Fruit fly (Drosophila melanogaster) whole organism, embryonic: Measurements from ENCODE around the gene CG11698.

Experiments
- Atf-2 ChIP-seq: fragments of 200-800 bp; sonication (Bioruptor generic); optimal IDR thresholded peaks from 2 replicates; lab custom pipeline; 2016; ENCODE audit warnings: missing biosample characterization, missing genetic modification characterization
- Bgb ChIP-seq: fragments of 200-800 bp; sonication (Bioruptor generic); IDR thresholded peaks from 2 replicates; pipeline ENCODE4 v1.3.6; 2022; ENCODE audit warnings: missing biosample characterization, missing genetic modification characterization; ENCODE audit not compliant: partially characterized antibody
- CG11093 ChIP-seq: fragments of 200-800 bp; sonication (Bioruptor generic); IDR thresholded peaks from 3 replicates; pipeline ENCODE4 v1.3.6; 2022; ENCODE audit warnings: missing biosample characterization, missing genetic modification characterization
- CG11398 ChIP-seq: fragments of 200-800 bp; sonication (Bioruptor generic); optimal IDR thresholded peaks from 2 replicates; lab custom pipeline; 2016; ENCODE audit warnings: missing biosample characterization, missing genetic modification characterization
- CG12155 ChIP-seq: fragments of 200-800 bp; sonication (Bioruptor generic); optimal IDR thresholded peaks from 3 replicates; lab custom pipeline; 2016; ENCODE audit warnings: missing biosample characterization, missing genetic modification characterization
- CG12391 ChIP-seq: fragments of 200-800 bp; sonication (Bioruptor generic); optimal IDR thresholded peaks from 3 replicates; lab custom pipeline; 2018; ENCODE audit warnings: missing biosample characterization, mild to moderate bottlenecking, missing genetic modification characterization, moderate library complexity
- CG14710 ChIP-seq: fragments of 200-800 bp; sonication (Bioruptor generic); optimal IDR thresholded peaks from 3 replicates; lab custom pipeline; 2019; ENCODE audit warnings: missing biosample characterization, mild to moderate bottlenecking, missing genetic modification characterization, moderate library complexity
- CG15479 ChIP-seq: fragments of 200-800 bp; sonication (Bioruptor generic); optimal IDR thresholded peaks from 3 replicates; lab custom pipeline; 2019; ENCODE audit warnings: missing biosample characterization, mild to moderate bottlenecking, missing genetic modification characterization, moderate library complexity
- CG17802 ChIP-seq: fragments of 200-800 bp; sonication (Bioruptor generic); optimal IDR thresholded peaks from 2 replicates; lab custom pipeline; 2018; ENCODE audit warnings: missing biosample characterization, mild to moderate bottlenecking, missing genetic modification characterization, moderate library complexity
- CG2129 ChIP-seq: fragments of 200-800 bp; sonication (Bioruptor generic); IDR thresholded peaks from 2 replicates; pipeline ENCODE4 v1.3.6; 2022; ENCODE audit warnings: missing biosample characterization, missing genetic modification characterization; ENCODE audit not compliant: partially characterized antibody
- CG6272 ChIP-seq: fragments of 200-800 bp; sonication (Bioruptor generic); IDR thresholded peaks from 2 replicates; pipeline ENCODE4 v1.3.6; 2022; ENCODE audit warnings: missing biosample characterization, missing genetic modification characterization
- CG8089 ChIP-seq: fragments of 200-800 bp; sonication (Bioruptor generic); optimal IDR thresholded peaks from 3 replicates; lab custom pipeline; 2016; ENCODE audit warnings: missing biosample characterization, missing genetic modification characterization
- CG8388 ChIP-seq: fragments of 200-800 bp; sonication (Bioruptor generic); optimal IDR thresholded peaks from 2 replicates; lab custom pipeline; 2019; ENCODE audit warnings: missing biosample characterization, mild to moderate bottlenecking, missing genetic modification characterization, moderate library complexity
- CG8944 ChIP-seq: fragments of 200-800 bp; sonication (Bioruptor generic); optimal IDR thresholded peaks from 3 replicates; lab custom pipeline; 2016; ENCODE audit warnings: missing biosample characterization, missing genetic modification characterization
- CkIIα-i1 ChIP-seq: fragments of 200-800 bp; sonication (Bioruptor generic); IDR thresholded peaks from 2 replicates; pipeline ENCODE4 v1.3.6; 2022; ENCODE audit warnings: missing biosample characterization, missing genetic modification characterization
- CoRest ChIP-seq: fragments of 200-800 bp; sonication (Bioruptor generic); optimal IDR thresholded peaks from 3 replicates; lab custom pipeline; 2018; ENCODE audit warnings: missing biosample characterization, mild to moderate bottlenecking, missing genetic modification characterization, moderate library complexity
- CrebB ChIP-seq: fragments of 200-800 bp; sonication (Bioruptor generic); optimal IDR thresholded peaks from 3 replicates; lab custom pipeline; 2018; ENCODE audit warnings: missing biosample characterization, mild to moderate bottlenecking, missing genetic modification characterization
- Deaf1 ChIP-seq: fragments of 200-800 bp; optimal IDR thresholded peaks from 3 replicates; lab custom pipeline; 2019; ENCODE audit warnings: missing biosample characterization, mild to moderate bottlenecking, missing genetic modification characterization, moderate library complexity
- Dll ChIP-seq: fragments of 200-800 bp; sonication (Bioruptor generic); IDR thresholded peaks from 4 replicates; pipeline ENCODE4 v1.3.6; 2022; ENCODE audit warnings: missing biosample characterization, missing genetic modification characterization; ENCODE audit not compliant: partially characterized antibody
- Fer1 ChIP-seq: fragments of 200-800 bp; sonication (Bioruptor generic); optimal IDR thresholded peaks from 2 replicates; lab custom pipeline; 2017; ENCODE audit warnings: missing biosample characterization, mild to moderate bottlenecking, missing genetic modification characterization
- Lpt ChIP-seq: fragments of >200 bp; optimal IDR thresholded peaks from 2 replicates; lab custom pipeline; 2018; ENCODE audit warnings: missing biosample characterization, missing genetic modification characterization
- MTF-1 ChIP-seq: fragments of 200-800 bp; sonication (Bioruptor generic); optimal IDR thresholded peaks from 2 replicates; lab custom pipeline; 2018; ENCODE audit warnings: missing biosample characterization, mild to moderate bottlenecking, missing genetic modification characterization, borderline replicate concordance
- Pdp1 ChIP-seq, 2 experiments: fragments of 200-800 bp; sonication (Bioruptor generic); optimal IDR thresholded peaks; 3 replicates each; lab custom pipeline; 2016; ENCODE audit warnings: missing biosample characterization in 2 of 2, missing genetic modification characterization in 2 of 2, mild to moderate bottlenecking in 1 of 2, moderate library complexity in 1 of 2
- Side ChIP-seq: fragments of 200-800 bp; sonication (Bioruptor generic); optimal IDR thresholded peaks from 2 replicates; lab custom pipeline; 2016; ENCODE audit warnings: missing biosample characterization, missing genetic modification characterization
- Usf ChIP-seq: fragments of 200-800 bp; sonication (Bioruptor generic); optimal IDR thresholded peaks from 2 replicates; lab custom pipeline; 2017; ENCODE audit warnings: missing genotype, missing biosample characterization, missing genetic modification characterization
- YL-1 ChIP-seq: fragments of 200-800 bp; sonication (Bioruptor generic); optimal IDR thresholded peaks from 3 replicates; lab custom pipeline; 2017; ENCODE audit warnings: missing biosample characterization, mild to moderate bottlenecking, missing genetic modification characterization
- bbx ChIP-seq: fragments of 200-800 bp; sonication (Bioruptor generic); IDR thresholded peaks from 2 replicates; pipeline ENCODE4 v1.3.6; 2022; ENCODE audit warnings: missing biosample characterization, missing genetic modification characterization; ENCODE audit not compliant: partially characterized antibody
- bcd ChIP-seq: fragments of 200-800 bp; sonication (Bioruptor generic); optimal IDR thresholded peaks from 2 replicates; lab custom pipeline; 2017; ENCODE audit warnings: missing biosample characterization, mild to moderate bottlenecking, missing genetic modification characterization
- bsh ChIP-seq, 2 experiments: fragments of 200-800 bp; sonication (Bioruptor generic); optimal IDR thresholded peaks; 2 replicates each; lab custom pipeline; 2017 to 2018; ENCODE audit warnings: mild to moderate bottlenecking in 2 of 2, missing biosample characterization in 2 of 2, missing genetic modification characterization in 2 of 2, moderate library complexity in 1 of 2
- chinmo ChIP-seq: fragments of 200-800 bp; sonication (Bioruptor generic); IDR thresholded peaks from 4 replicates; pipeline ENCODE4 v1.3.6; 2022; ENCODE audit warnings: missing biosample characterization, missing genetic modification characterization; ENCODE audit not compliant: partially characterized antibody
- corto ChIP-seq: fragments of 200-800 bp; sonication (Bioruptor generic); optimal IDR thresholded peaks from 2 replicates; lab custom pipeline; 2016; ENCODE audit warnings: missing biosample characterization, mild to moderate bottlenecking, missing genetic modification characterization, moderate library complexity
- crp ChIP-seq, 2 experiments: fragments of 200-800 bp; sonication (Bioruptor generic); optimal IDR thresholded peaks; 2 replicates in 1 of 2; 3 replicates in 1 of 2; lab custom pipeline; 2017; ENCODE audit warnings: missing biosample characterization in 2 of 2, missing genetic modification characterization in 2 of 2, mild to moderate bottlenecking in 1 of 2, moderate library complexity in 1 of 2
- fru ChIP-seq: fragments of >200 bp; optimal IDR thresholded peaks from 2 replicates; lab custom pipeline; 2017
- ham ChIP-seq: fragments of 200-800 bp; sonication (Bioruptor generic); IDR thresholded peaks from 2 replicates; pipeline ENCODE4 v1.3.6; 2022; ENCODE audit warnings: missing biosample characterization, missing genetic modification characterization
- inv ChIP-seq: fragments of 200-800 bp; sonication (Bioruptor generic); IDR thresholded peaks from 2 replicates; pipeline ENCODE4 v1.3.6; 2022; ENCODE audit warnings: missing biosample characterization, missing genetic modification characterization; ENCODE audit not compliant: partially characterized antibody
- ken ChIP-seq: fragments of 200-800 bp; sonication (Bioruptor generic); IDR thresholded peaks from 3 replicates; pipeline ENCODE4 v1.3.6; 2022; ENCODE audit warnings: missing biosample characterization, missing genetic modification characterization
- lmd ChIP-seq: fragments of 200-800 bp; sonication (Bioruptor generic); IDR thresholded peaks from 2 replicates; pipeline ENCODE4 v1.3.6; 2022; ENCODE audit warnings: missing biosample characterization, missing genetic modification characterization
- odd ChIP-seq: fragments of 200-800 bp; sonication (Bioruptor generic); optimal IDR thresholded peaks from 2 replicates; lab custom pipeline; 2017; ENCODE audit warnings: missing biosample characterization, mild to moderate bottlenecking, missing genetic modification characterization
- p53 ChIP-seq: fragments of 200-800 bp; sonication (Bioruptor generic); optimal IDR thresholded peaks from 2 replicates; lab custom pipeline; 2016; ENCODE audit warnings: missing biosample characterization, missing genetic modification characterization
- peb ChIP-seq: fragments of 200-800 bp; sonication (Bioruptor generic); IDR thresholded peaks from 2 replicates; pipeline ENCODE4 v1.3.6; 2022; ENCODE audit warnings: missing biosample characterization, missing genetic modification characterization
- pfk ChIP-seq: fragments of 200-800 bp; sonication (Bioruptor generic); optimal IDR thresholded peaks from 2 replicates; lab custom pipeline; 2018; ENCODE audit warnings: missing biosample characterization, mild to moderate bottlenecking, missing genetic modification characterization, moderate library complexity
- pita ChIP-seq: fragments of 200-800 bp; sonication (Bioruptor generic); optimal IDR thresholded peaks from 2 replicates; lab custom pipeline; 2017; ENCODE audit warnings: missing biosample characterization, mild to moderate bottlenecking, missing genetic modification characterization
- ro ChIP-seq: fragments of 200-800 bp; sonication (Bioruptor generic); IDR thresholded peaks from 2 replicates; pipeline ENCODE4 v1.3.6; 2022; ENCODE audit warnings: missing biosample characterization, missing genetic modification characterization
- sc ChIP-seq, 3 experiments: fragments of >200 bp in 2 of 3; fragments of 200-800 bp in 1 of 3; sonication (Bioruptor generic) in 1 of 3; optimal IDR thresholded peaks; 2 replicates in 2 of 3; 3 replicates in 1 of 3; lab custom pipeline; 2017; ENCODE audit warnings: mild to moderate bottlenecking in 1 of 3, missing biosample characterization in 1 of 3, missing genetic modification characterization in 1 of 3, missing genetic modification reagents in 1 of 3
- slp2 ChIP-seq: fragments of 200-800 bp; sonication (Bioruptor generic); optimal IDR thresholded peaks from 2 replicates; lab custom pipeline; 2016; ENCODE audit warnings: missing biosample characterization, missing genetic modification characterization
- sna ChIP-seq: fragments of 200-800 bp; sonication (Bioruptor generic); IDR thresholded peaks from 2 replicates; pipeline ENCODE4 v1.3.6; 2022; ENCODE audit warnings: missing biosample characterization, missing genetic modification characterization; ENCODE audit not compliant: partially characterized antibody
- stc ChIP-seq: fragments of 200-800 bp; sonication (Bioruptor generic); IDR thresholded peaks from 2 replicates; pipeline ENCODE4 v1.3.6; 2022; ENCODE audit warnings: missing biosample characterization, missing genetic modification characterization
- tin ChIP-seq: fragments of 200-800 bp; sonication (Bioruptor generic); optimal IDR thresholded peaks from 3 replicates; lab custom pipeline; 2016; ENCODE audit warnings: missing biosample characterization, missing genetic modification characterization
- unpg ChIP-seq: fragments of 200-800 bp; sonication (Bioruptor generic); optimal IDR thresholded peaks from 3 replicates; lab custom pipeline; 2018; ENCODE audit warnings: missing biosample characterization, mild to moderate bottlenecking, missing genetic modification characterization, moderate library complexity
- vfl ChIP-seq: fragments of 200-800 bp; sonication (Bioruptor generic); optimal IDR thresholded peaks from 2 replicates; lab custom pipeline; 2016; ENCODE audit warnings: missing biosample characterization, missing genetic modification characterization

The CG11698 gene

DNA sequence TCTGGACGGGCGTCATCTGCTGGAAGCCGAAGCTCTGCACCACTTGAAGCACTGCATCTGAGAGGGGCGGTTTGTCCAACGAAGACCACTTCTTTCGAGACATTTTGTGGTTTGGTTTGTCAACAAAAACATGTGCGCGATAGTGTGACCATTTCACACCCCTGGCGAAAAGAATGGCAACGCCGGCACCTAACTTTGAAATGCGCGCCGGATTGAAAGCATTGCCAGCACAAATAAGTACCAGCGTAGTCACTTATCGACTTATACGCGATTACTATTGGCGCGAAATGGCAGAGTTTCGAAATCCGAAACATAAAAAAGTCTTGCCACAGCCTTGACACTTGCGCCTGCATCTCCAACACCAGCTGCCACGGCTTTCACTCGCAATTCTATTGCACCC, 42.2 kb upstream of the CG11698 start, which contains the start of gene CG9630 (continued):
- TF ChIP-seq bbx (peak; percentile 74), YL-1 (GFP tag; lab: Kevin White, UChicago) (peak; percentile 59), p53 (GFP tag; lab: Kevin White, UChicago) (no peak), CkIIα-i1 (GFP tag; lab: Robert Waterston, UW) (no peak), MTF-1 (GFP tag; lab: Kevin White, UChicago) (no peak), CG6272 (no peak), Lpt (GFP tag; lab: Kevin White, UChicago) (no peak), odd (no peak), CG8388 (GFP tag; lab: Kevin White, UChicago) (no peak), lmd (GFP tag; lab: Robert Waterston, UW) (no peak), CoRest (tag; lab: Kevin White, UChicago) (peak; percentile 4), crp (GFP tag; optimal IDR thresholded peaks at IDR 0.05; lab: Kevin White, UChicago) (peak in 1 of 2 experiments; percentile 77), chinmo (GFP tag; lab: Robert Waterston, UW) (no peak), corto (GFP tag; lab: Kevin White, UChicago) (no peak), tin (GFP tag; lab: Kevin White, UChicago) (no peak), Bgb (peak; percentile 73), sc (optimal IDR thresholded peaks at IDR 0.05; lab: Kevin White, UChicago) (no peak), sc (GFP tag; optimal IDR thresholded peaks at IDR 0.05; lab: Kevin White, UChicago) (no peak), inv (GFP tag; lab: Robert Waterston, UW) (peak; percentile 43; the same call in 1 of the 2 replicates), pfk (GFP tag; lab: Kevin White, UChicago) (no peak), CrebB (no peak), CG8089 (GFP tag; lab: Kevin White, UChicago) (no peak), Deaf1 (tag; lab: Kevin White, UChicago) (no peak), sna (GFP tag; lab: Robert Waterston, UW) (peak; percentile 71; the same call in 1 of the 2 replicates), bsh (GFP tag; optimal IDR thresholded peaks at IDR 0.05; lab: Kevin White, UChicago) (no peak), CG14710 (tag; lab: Kevin White, UChicago) (peak; percentile 58), CG8944 (GFP tag; lab: Kevin White, UChicago) (no peak), stc (no peak), CG2129 (GFP tag; lab: Robert Waterston, UW) (peak; percentile 47), CG11093 (GFP tag; lab: Robert Waterston, UW) (no peak), vfl (GFP tag; lab: Kevin White, UChicago) (no peak), CG11398 (GFP tag; lab: Kevin White, UChicago) (no peak), ro (no peak), fru (lab: Kevin White, UChicago) (no peak), CG12155 (no peak), slp2 (no peak), peb (GFP tag; lab: Robert Waterston, UW) (no peak), ken (GFP tag; lab: Robert Waterston, UW) (no peak), CG12391 (tag; lab: Kevin White, UChicago) (no peak), Pdp1 (GFP tag; optimal IDR thresholded peaks at IDR 0.05; lab: Kevin White, UChicago) (no peak), unpg (GFP tag; lab: Kevin White, UChicago) (no peak), Atf-2 (GFP tag; lab: Kevin White, UChicago) (no peak), bcd (GFP tag; lab: Kevin White, UChicago) (no peak), CG17802 (tag; lab: Kevin White, UChicago) (no peak), pita (GFP tag; lab: Kevin White, UChicago) (no peak), Fer1 (GFP tag; lab: Kevin White, UChicago) (no peak), CG15479 (GFP tag; lab: Kevin White, UChicago) (no peak), Dll (peak; percentile 70), Usf (GFP tag; lab: Kevin White, UChicago) (no peak), Side (no peak), ham (no peak)
